Fruit fly (Drosophila melanogaster): ENCODE results near the gene hoe1.

The hoe1 gene

dm6 chr2L:4945300-4945699 is 13.1 kb upstream of the hoe1 start, which contains the start of the genes mRpL24 and betaggt-I (continued):
- TF ChIP-seq Gug (GFP tag; IDR thresholded peaks at IDR 0.05) (peak; percentile 98), CG8119 (GFP tag; IDR thresholded peaks at IDR 0.05) (peak; percentile 95), CG10631 (GFP tag; optimal IDR thresholded peaks at IDR 0.05) (peak; percentile 98), dsx (GFP tag; optimal IDR thresholded peaks at IDR 0.05; ENCODE audit: poor library complexity, severe bottlenecking) (peak; percentile 97), CG34406 (GFP tag; optimal IDR thresholded peaks at IDR 0.05) (peak; percentile 97), lz (GFP tag; optimal IDR thresholded peaks at IDR 0.05) (peak; percentile 97), CG1621 (tag; optimal IDR thresholded peaks at IDR 0.05) (peak; percentile 91), pdm3 (GFP tag; optimal IDR thresholded peaks at IDR 0.05) (peak; percentile 97), CG31627 (GFP tag; optimal IDR thresholded peaks at IDR 0.05) (peak; percentile 95), CG7368 (GFP tag; optimal IDR thresholded peaks at IDR 0.05) (peak; percentile 90), Hr38 (GFP tag; optimal IDR thresholded peaks at IDR 0.05) (no peak), CG15336 (GFP tag; IDR thresholded peaks at IDR 0.05) (peak; percentile 97), CG4318 (GFP tag; optimal IDR thresholded peaks at IDR 0.05) (peak; percentile 94), CG32006 (GFP tag; optimal IDR thresholded peaks at IDR 0.05) (peak; percentile 97), vri (GFP tag; optimal IDR thresholded peaks at IDR 0.05) (peak; percentile 89), CG6163 (GFP tag; IDR thresholded peaks at IDR 0.05) (peak; percentile 98)

dm6 chr2L:4942257-4942792 is 10.1 kb upstream of the hoe1 start, which contains the start of gene synr:
TSS of gene synr (plus strand) at chr2L:4942742.
- TF ChIP-seq Ets96B (tag; optimal IDR thresholded peaks at IDR 0.05) = no peak
- TF ChIP-seq CG6276 (GFP tag; optimal IDR thresholded peaks at IDR 0.05) = no peak
- no peak for TF ChIP-seq CG6163 (GFP tag; IDR thresholded peaks at IDR 0.05)
- TF ChIP-seq CG10631 (GFP tag; optimal IDR thresholded peaks at IDR 0.05) = no peak
- TF ChIP-seq fd59A (GFP tag; optimal IDR thresholded peaks at IDR 0.05) = no peak
- no peak for TF ChIP-seq achi (GFP tag; optimal IDR thresholded peaks at IDR 0.05)
- TF ChIP-seq CG7368 (GFP tag; optimal IDR thresholded peaks at IDR 0.05) = no peak
- no peak for TF ChIP-seq CG31627 (GFP tag; optimal IDR thresholded peaks at IDR 0.05)
- TF ChIP-seq Eip75B (GFP tag; optimal IDR thresholded peaks at IDR 0.05) = no peak
- TF ChIP-seq Lpt (GFP tag; optimal IDR thresholded peaks at IDR 0.05) = no peak
- no peak for TF ChIP-seq CG8632 (GFP tag; optimal IDR thresholded peaks at IDR 0.05)
- no peak for TF ChIP-seq Hr4 (GFP tag; optimal IDR thresholded peaks at IDR 0.05)
- TF ChIP-seq spab (GFP tag; optimal IDR thresholded peaks at IDR 0.05) = no peak
- no peak for TF ChIP-seq Met (GFP tag; optimal IDR thresholded peaks at IDR 0.05)
- no peak for TF ChIP-seq Eip93F (GFP tag; optimal IDR thresholded peaks at IDR 0.05)
- TF ChIP-seq CG16779 (tag; optimal IDR thresholded peaks at IDR 0.05) = no peak
- no peak for TF ChIP-seq CG1621 (tag; optimal IDR thresholded peaks at IDR 0.05)
- no peak for TF ChIP-seq fkh (GFP tag; optimal IDR thresholded peaks at IDR 0.05)
- TF ChIP-seq cyc (GFP tag; optimal IDR thresholded peaks at IDR 0.05) = no peak
- TF ChIP-seq esn (GFP tag; optimal IDR thresholded peaks at IDR 0.05) = no peak

dm6 chr2L:4937060-4937459 is 4.9 kb upstream of the hoe1 start, which contains the start of gene Sgs1:
TSS of gene Sgs1 (plus strand) at chr2L:4937409.
- TF ChIP-seq vri (GFP tag; optimal IDR thresholded peaks at IDR 0.05) = peak; percentile 8
- no peak for TF ChIP-seq CG6808 (GFP tag; optimal IDR thresholded peaks at IDR 0.05)

dm6 chr2L:4936325-4936869 is 4.2 kb upstream of the hoe1 start, which contains the start of gene hoe2:
TSS of gene hoe2 (minus strand) at chr2L:4936450.
- TF ChIP-seq CG34406 (GFP tag; optimal IDR thresholded peaks at IDR 0.05) = no peak
- no peak for TF ChIP-seq net (GFP tag; optimal IDR thresholded peaks at IDR 0.05)
- no peak for TF ChIP-seq svp (GFP tag)
- TF ChIP-seq topi (GFP tag; optimal IDR thresholded peaks at IDR 0.05) = no peak
- no peak for TF ChIP-seq fd85E (GFP tag; optimal IDR thresholded peaks at IDR 0.05)
- no peak for TF ChIP-seq Hr4 (GFP tag; optimal IDR thresholded peaks at IDR 0.05)
- no peak for TF ChIP-seq CG32006 (GFP tag; optimal IDR thresholded peaks at IDR 0.05)
- TF ChIP-seq CG6808 (GFP tag; optimal IDR thresholded peaks at IDR 0.05) = no peak
- TF ChIP-seq CG8319 (GFP tag; optimal IDR thresholded peaks at IDR 0.05) = no peak
- TF ChIP-seq salr (GFP tag; optimal IDR thresholded peaks at IDR 0.05) = no peak
- TF ChIP-seq ss (GFP tag; optimal IDR thresholded peaks at IDR 0.05) = no peak
- TF ChIP-seq CG6163 (GFP tag; IDR thresholded peaks at IDR 0.05) = no peak
- no peak for TF ChIP-seq Eip78C (GFP tag)
- no peak for TF ChIP-seq CG11294 (GFP tag; IDR thresholded peaks at IDR 0.05)
- no peak for TF ChIP-seq Ets96B (tag; optimal IDR thresholded peaks at IDR 0.05)
